Fruit fly (Drosophila melanogaster): ENCODE data around the gene Yp2.

The Yp2 gene

dm6 chrX:10009794-10010614 lies 42.4 kb downstream of the Yp2 start, which contains the start of gene Dna2 (continued):
- no peak for TF ChIP-seq CG15269 (tag; optimal IDR thresholded peaks at IDR 0.05)
- TF ChIP-seq CG4424 (GFP tag; optimal IDR thresholded peaks at IDR 0.05): peak; percentile 11
- TF ChIP-seq CG1792 (GFP tag; optimal IDR thresholded peaks at IDR 0.05): no peak
- TF ChIP-seq CG2712 (tag; optimal IDR thresholded peaks at IDR 0.05): peak; percentile 46
- TF ChIP-seq ems (GFP tag; optimal IDR thresholded peaks at IDR 0.05): no peak
- peak; percentile 35 for TF ChIP-seq CG7839 (tag; optimal IDR thresholded peaks at IDR 0.05)
- peak; percentile 9 for TF ChIP-seq dmrt11E (tag; optimal IDR thresholded peaks at IDR 0.05)
- no peak for TF ChIP-seq toy (GFP tag; IDR thresholded peaks at IDR 0.05)
- TF ChIP-seq pzg (GFP tag; optimal IDR thresholded peaks at IDR 0.05): peak; percentile 16
- TF ChIP-seq Sry-δ (GFP tag; optimal IDR thresholded peaks at IDR 0.05): no peak
- TF ChIP-seq CG4328 (GFP tag; optimal IDR thresholded peaks at IDR 0.05): no peak
- TF ChIP-seq Rfx (GFP tag; IDR thresholded peaks at IDR 0.05): peak; percentile 41; the same call in 1 of the 2 replicates
- no peak for TF ChIP-seq CG7987 (GFP tag; optimal IDR thresholded peaks at IDR 0.05)
- TF ChIP-seq CG8089 (GFP tag; optimal IDR thresholded peaks at IDR 0.05): no peak
- TF ChIP-seq sug (tag; optimal IDR thresholded peaks at IDR 0.05): no peak
- no peak for TF ChIP-seq zfh2 (GFP tag; optimal IDR thresholded peaks at IDR 0.05)
- TF ChIP-seq Lhr (GFP tag; optimal IDR thresholded peaks at IDR 0.05): peak; percentile 18
- no peak for TF ChIP-seq ERR (GFP tag; optimal IDR thresholded peaks at IDR 0.05)
- TF ChIP-seq CG4820 (GFP tag; optimal IDR thresholded peaks at IDR 0.05): no peak
- TF ChIP-seq luna (GFP tag; optimal IDR thresholded peaks at IDR 0.05): no peak
- peak; percentile 4 for TF ChIP-seq CG9797 (GFP tag; optimal IDR thresholded peaks at IDR 0.05)
- no peak for TF ChIP-seq shn (GFP tag; optimal IDR thresholded peaks at IDR 0.05)

- TF ChIP-seq CG10274 (GFP tag; optimal IDR thresholded peaks at IDR 0.05): no peak
- TF ChIP-seq Deaf1 (tag; optimal IDR thresholded peaks at IDR 0.05): no peak
- TF ChIP-seq Doc2 (GFP tag; IDR thresholded peaks at IDR 0.05): no peak
- peak; percentile 96 for TF ChIP-seq CG8281 (tag; optimal IDR thresholded peaks at IDR 0.05)
- TF ChIP-seq NfI (GFP tag; optimal IDR thresholded peaks at IDR 0.05): no peak
- TF ChIP-seq twi (tag; optimal IDR thresholded peaks at IDR 0.05): peak; percentile 85
- TF ChIP-seq BEAF-32 (GFP tag; optimal IDR thresholded peaks at IDR 0.05): no peak
- TF ChIP-seq D19B (GFP tag; optimal IDR thresholded peaks at IDR 0.05): no peak
- no peak for TF ChIP-seq Rx (GFP tag; IDR thresholded peaks at IDR 0.05)
- no peak for TF ChIP-seq wdn (GFP tag; IDR thresholded peaks at IDR 0.05)
- no peak for TF ChIP-seq Poxn (GFP tag; IDR thresholded peaks at IDR 0.05)
- no peak for TF ChIP-seq Mad (GFP tag; optimal IDR thresholded peaks at IDR 0.05)
- TF ChIP-seq Ets65A (GFP tag): peak; percentile 77
- TF ChIP-seq CG8924 (tag; optimal IDR thresholded peaks at IDR 0.05): no peak
- no peak for TF ChIP-seq CG7963 (GFP tag; IDR thresholded peaks at IDR 0.05; ENCODE audit: partially characterized antibody)
- TF ChIP-seq ERR (GFP tag; optimal IDR thresholded peaks at IDR 0.05): no peak
- no peak for TF ChIP-seq pnt (GFP tag; optimal IDR thresholded peaks at IDR 0.05)
- no peak for TF ChIP-seq Hmx (GFP tag; optimal IDR thresholded peaks at IDR 0.05)
- no peak for TF ChIP-seq CG3726 (GFP tag; IDR thresholded peaks at IDR 0.05)
Observed at dm6 chrX:10008576-10009260, 43.7 kb downstream of the Yp2 start, which contains the start of gene CG33557. TSS of gene CG33557 (plus strand) at chrX:10009210.
